Worm (Caenorhabditis elegans) whole organism, mixed stage, embryonic: Measurements from ENCODE around the gene srg-48.

Source experiments
- blmp-1 ChIP-seq: fragments of 150-350 bp; optimal IDR thresholded peaks from 2 replicates; lab custom pipeline; 2014; ENCODE audit warnings: missing biosample characterization, missing genetic modification characterization
- ceh-43 ChIP-seq: fragments of 200-800 bp; sonication (Bioruptor generic); optimal IDR thresholded peaks from 2 replicates; lab custom pipeline; 2018; ENCODE audit warnings: mild to moderate bottlenecking, missing genetic modification characterization, moderate library complexity, missing compliant biosample characterization
- lin-13 ChIP-seq: fragments of 150-350 bp; optimal IDR thresholded peaks from 2 replicates; lab custom pipeline; 2014; ENCODE audit warnings: missing biosample characterization, missing genetic modification characterization
- nhr-12 ChIP-seq: fragments of 150-350 bp; optimal IDR thresholded peaks from 2 replicates; lab custom pipeline; 2014; ENCODE audit warnings: missing biosample characterization, missing genetic modification characterization
- nhr-76 ChIP-seq: sonication (generic microtip); optimal IDR thresholded peaks from 2 replicates; lab custom pipeline; 2017; ENCODE audit warnings: missing biosample characterization, missing genetic modification characterization
- snpc-4 ChIP-seq: fragments of 150-350 bp; optimal IDR thresholded peaks from 2 replicates; lab custom pipeline; 2014; ENCODE audit warnings: missing biosample characterization, missing genetic modification characterization
- unc-62 ChIP-seq: fragments of 150-350 bp; optimal IDR thresholded peaks from 2 replicates; lab custom pipeline; 2014; ENCODE audit warnings: missing biosample characterization, missing genetic modification reagents, missing genetic modification characterization
- zip-8 ChIP-seq: fragments of 150-350 bp; optimal IDR thresholded peaks from 2 replicates; lab custom pipeline; 2014; ENCODE audit warnings: missing biosample characterization, missing genetic modification characterization

DNA sequence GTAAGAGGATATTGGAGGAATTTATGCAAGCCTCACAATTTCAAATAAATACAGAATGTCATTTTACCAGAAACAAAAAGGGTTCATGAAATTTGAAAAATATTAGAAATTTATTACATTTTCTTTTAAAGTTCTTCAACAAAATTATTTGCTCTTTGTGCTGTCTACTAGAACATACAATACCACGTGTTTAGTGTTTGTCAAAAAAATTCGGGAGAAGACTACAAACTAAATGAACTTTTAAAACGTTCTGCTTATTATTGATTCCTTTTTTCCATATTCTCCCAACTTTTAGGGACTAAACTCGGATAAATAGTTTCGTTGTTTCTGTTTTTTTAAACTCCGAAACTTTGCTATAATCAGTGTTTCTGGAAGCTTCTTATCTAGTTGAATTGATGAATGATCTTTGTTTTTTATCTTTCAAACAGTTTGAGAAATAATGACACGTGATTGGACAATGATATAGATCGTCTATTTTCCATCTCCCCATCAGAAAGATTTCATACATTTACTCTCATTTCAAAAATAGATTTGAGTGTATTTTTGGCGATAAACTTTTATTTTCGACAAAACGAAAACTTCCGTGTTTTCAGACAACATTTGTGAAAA, 23.5 kb upstream of the srg-48 start:
- TF ChIP-seq ceh-43 (GFP tag; lab: Kevin White, UChicago), result no peak
- TF ChIP-seq snpc-4 (tag; lab: Kevin White, UChicago), result no peak
- TF ChIP-seq unc-62, result no peak
- no peak for TF ChIP-seq nhr-76 (tag; lab: Kevin White, UChicago)
- TF ChIP-seq blmp-1 (tag; lab: Kevin White, UChicago), result no peak
- TF ChIP-seq lin-13, result no peak
- no peak for TF ChIP-seq nhr-12 (tag; lab: Kevin White, UChicago)
- no peak for TF ChIP-seq zip-8 (tag; lab: Kevin White, UChicago)
